Worm (Caenorhabditis elegans): Measurements from ENCODE around the gene svh-2.

The svh-2 gene

DNA sequence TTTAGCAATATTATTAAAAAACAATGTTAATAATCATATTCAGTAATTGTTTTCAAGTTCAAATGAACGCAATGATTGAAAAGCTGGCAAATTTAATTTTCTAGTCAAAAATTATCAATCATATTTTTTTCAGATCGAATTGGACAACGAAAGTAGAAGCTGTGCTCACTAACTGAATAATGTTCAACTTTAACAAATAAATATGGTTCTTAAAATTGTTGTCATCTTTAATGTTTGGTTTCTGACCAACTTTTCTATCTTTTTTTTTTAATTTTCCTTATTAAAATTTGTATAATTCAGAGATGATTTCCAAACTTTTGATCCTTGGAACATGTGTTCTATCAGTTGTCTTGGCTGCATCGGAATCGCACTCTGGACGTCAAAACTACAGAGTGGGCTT is 41.1 kb upstream of the svh-2 start, which contains the start of gene ttr-35:
ttr-35 (plus strand) TSS at position 301 of the 400 bp plus-strand sequence.
- TF ChIP-seq F13H6.1 (tag; optimal IDR thresholded peaks at IDR 0.05) (no peak), ceh-48 (tag; optimal IDR thresholded peaks at IDR 0.05) (no peak), C08G9.2 (tag; optimal IDR thresholded peaks at IDR 0.05) (no peak), tbx-2 (tag; optimal IDR thresholded peaks at IDR 0.05) (no peak), unc-42 (tag; optimal IDR thresholded peaks at IDR 0.05) (no peak), hlh-13 (GFP tag; optimal IDR thresholded peaks at IDR 0.05) (no peak), K02D7.2 (tag; optimal IDR thresholded peaks at IDR 0.05) (no peak), fkh-6 (tag; optimal IDR thresholded peaks at IDR 0.05) (no peak), ceh-9 (tag; optimal IDR thresholded peaks at IDR 0.05) (no peak), ceh-6 (GFP tag; optimal IDR thresholded peaks at IDR 0.05) (no peak), unc-55 (GFP tag; optimal IDR thresholded peaks at IDR 0.05) (no peak), Y22D7AL.16 (tag; optimal IDR thresholded peaks at IDR 0.05) (no peak), che-1 (tag; optimal IDR thresholded peaks at IDR 0.05) (no peak), nfya-1 (tag; optimal IDR thresholded peaks at IDR 0.05) (no peak), ttx-3 (tag; optimal IDR thresholded peaks at IDR 0.05) (no peak)

DNA sequence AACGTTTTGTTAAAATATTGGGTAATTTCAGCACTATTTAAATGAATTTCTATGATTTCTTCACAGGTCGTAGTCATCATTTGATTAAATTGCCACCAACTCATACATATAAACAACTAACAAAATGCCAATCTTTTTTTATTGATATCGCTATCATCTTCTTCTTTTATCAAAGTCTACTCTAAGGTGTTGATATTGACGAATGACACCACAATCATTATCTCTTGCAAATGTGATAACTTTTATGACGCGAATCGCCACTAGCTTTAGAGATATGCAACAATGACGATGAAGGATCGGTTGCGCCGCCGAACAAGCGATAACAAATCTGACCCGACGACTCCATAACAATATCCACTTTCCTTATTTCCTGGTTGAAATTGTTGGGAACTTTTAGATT is 38.6 kb upstream of the svh-2 start:
- peak; percentile 92 for TF ChIP-seq elt-2 (tag; optimal IDR thresholded peaks at IDR 0.05)
- no peak for TF ChIP-seq ceh-31 (tag; optimal IDR thresholded peaks at IDR 0.05)

DNA sequence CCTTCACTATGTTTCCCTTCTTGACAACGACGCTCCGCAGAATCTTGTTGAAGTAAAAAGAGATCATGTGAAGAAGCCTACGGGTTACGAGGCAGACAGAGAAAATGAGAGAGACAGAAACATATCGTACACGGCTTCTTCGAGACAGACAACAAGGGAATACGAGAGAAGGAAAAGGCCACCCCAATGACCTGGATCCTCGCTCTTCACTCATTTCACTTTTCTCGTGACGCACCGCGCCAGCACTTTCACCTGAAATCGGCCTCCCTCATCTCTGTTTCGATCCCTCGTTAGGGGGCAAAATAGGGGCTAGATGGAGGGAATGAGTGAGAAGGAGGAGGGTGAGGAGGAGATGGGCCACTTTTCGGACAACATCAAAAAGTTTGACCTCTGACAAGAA is 37.8 kb upstream of the svh-2 start:
- TF ChIP-seq K09A11.1 (tag; optimal IDR thresholded peaks at IDR 0.05; ENCODE audit: insufficient read depth), result no peak
- peak; percentile 1 for TF ChIP-seq hlh-30 (tag; optimal IDR thresholded peaks at IDR 0.05; ENCODE audit: insufficient read depth)

DNA sequence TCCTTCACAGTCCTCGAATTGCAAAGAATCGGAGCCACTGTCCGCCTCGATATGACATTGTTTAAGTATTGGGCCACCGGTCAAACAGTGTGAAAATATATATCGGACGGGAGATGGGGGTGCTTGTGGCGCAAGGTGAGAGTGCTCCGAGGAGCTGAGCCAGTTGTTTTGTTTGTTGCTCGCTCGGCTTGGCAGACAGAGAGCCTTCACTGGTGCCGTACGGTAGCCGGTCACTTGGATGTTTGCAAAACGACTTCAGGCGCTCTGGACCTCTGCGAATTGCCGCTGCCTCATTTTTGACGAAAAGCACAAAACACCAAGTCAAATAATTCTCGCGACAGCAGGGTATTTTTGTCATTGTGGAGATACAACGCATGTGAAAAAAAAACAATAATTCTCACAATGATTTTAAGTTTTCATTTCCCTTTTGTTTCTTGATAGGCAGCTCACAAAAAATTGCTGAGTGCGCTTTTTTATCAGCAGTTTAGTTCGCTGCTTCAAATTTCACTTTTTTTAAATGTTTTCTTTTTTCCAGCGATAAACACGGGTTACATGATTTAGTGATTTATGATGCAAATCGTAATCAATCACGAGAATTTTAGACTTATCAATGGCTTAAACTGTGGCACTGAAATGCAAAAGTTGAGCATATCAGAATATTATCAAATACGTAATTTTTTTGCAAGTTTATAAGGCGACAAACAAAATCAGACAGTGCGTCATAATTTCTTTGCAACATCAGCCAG is 35.9 kb upstream of the svh-2 start:
- TF ChIP-seq pag-3 (tag; optimal IDR thresholded peaks at IDR 0.05; ENCODE audit: borderline replicate concordance) (no peak), fkh-6 (tag; optimal IDR thresholded peaks at IDR 0.05) (no peak), pat-9 (tag; optimal IDR thresholded peaks at IDR 0.05) (no peak), ttx-3 (tag; optimal IDR thresholded peaks at IDR 0.05) (no peak), unc-42 (tag; optimal IDR thresholded peaks at IDR 0.05) (no peak)

DNA sequence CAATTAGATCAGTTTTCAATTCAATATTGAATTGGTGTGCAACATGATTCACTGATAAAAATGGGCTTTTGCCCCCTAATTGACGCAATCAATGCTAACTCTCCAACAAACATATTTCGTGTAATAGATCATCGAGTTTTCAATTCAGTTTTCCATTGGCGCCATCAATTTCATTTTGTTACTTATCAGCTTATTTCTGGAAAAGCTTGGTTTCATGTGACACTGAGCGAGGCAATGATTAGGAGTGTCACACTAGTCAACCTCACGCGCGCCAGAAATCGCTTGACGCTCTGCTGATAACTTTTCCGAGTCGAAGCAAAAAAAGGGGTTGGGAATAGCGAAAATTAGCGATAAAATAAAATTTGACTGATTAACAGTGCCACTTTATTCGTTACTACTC is 34.5 kb upstream of the svh-2 start, which contains the start of gene ets-4:
ets-4 (plus strand) TSS at position 347 of the 400 bp plus-strand sequence.
- peak; percentile 23 for TF ChIP-seq elt-2 (tag; optimal IDR thresholded peaks at IDR 0.05)
- TF ChIP-seq pha-2 (tag; optimal IDR thresholded peaks at IDR 0.05), result no peak
- no peak for TF ChIP-seq F13H6.1 (tag; optimal IDR thresholded peaks at IDR 0.05)
- peak; percentile 18 for TF ChIP-seq pqm-1 (tag; optimal IDR thresholded peaks at IDR 0.05)

DNA sequence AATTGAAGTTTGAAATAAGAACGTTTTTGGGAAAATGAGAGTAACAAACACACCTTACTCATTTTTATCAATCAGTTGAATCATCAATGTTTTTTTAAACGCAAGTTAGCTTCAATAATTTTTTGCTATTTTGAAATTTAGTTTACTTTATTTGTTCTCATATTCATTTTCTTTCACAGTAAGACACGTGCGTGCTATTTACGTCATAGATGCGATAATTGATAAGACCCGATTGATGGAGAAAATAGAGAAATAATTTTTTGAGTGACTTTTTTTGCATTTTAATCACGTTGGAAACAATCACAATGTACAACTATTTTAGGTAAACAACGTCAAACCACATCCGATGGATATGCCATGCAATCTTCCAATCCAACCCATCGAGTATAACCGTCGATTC is 33.6 kb upstream of the svh-2 start:
- no peak for TF ChIP-seq dmd-4 (tag; optimal IDR thresholded peaks at IDR 0.05; ENCODE audit: borderline replicate concordance)
- no peak for TF ChIP-seq ceh-48 (tag; optimal IDR thresholded peaks at IDR 0.05)
- no peak for TF ChIP-seq unc-3 (GFP tag; conservative IDR thresholded peaks at IDR 0.05)
- TF ChIP-seq unc-3 (tag; optimal IDR thresholded peaks at IDR 0.05), result no peak
- no peak for TF ChIP-seq nhr-11 (tag; optimal IDR thresholded peaks at IDR 0.05)
- TF ChIP-seq hlh-8 (tag; optimal IDR thresholded peaks at IDR 0.05), result no peak

DNA sequence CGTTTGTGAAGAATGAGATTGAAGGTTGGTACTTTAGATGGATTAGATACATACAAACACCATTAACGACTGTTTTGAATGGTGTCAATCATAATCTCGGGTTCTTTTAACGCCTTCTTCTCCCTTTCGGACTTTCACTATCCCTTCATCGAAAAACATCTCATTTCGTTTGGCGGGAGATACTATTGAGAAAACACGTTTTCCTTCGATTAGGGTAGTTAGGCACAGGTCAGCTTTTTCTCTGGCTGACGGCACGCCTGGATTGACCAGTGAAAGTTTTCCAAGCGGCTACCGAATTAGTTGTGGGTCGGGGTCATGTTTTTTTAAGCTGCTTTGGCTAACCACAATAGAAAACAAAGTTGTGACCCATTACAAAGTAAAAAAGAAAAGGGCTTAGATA is 33.1 kb upstream of the svh-2 start:
- TF ChIP-seq pax-1 (tag; optimal IDR thresholded peaks at IDR 0.05), result no peak
- no peak for TF ChIP-seq K02D7.2 (tag; optimal IDR thresholded peaks at IDR 0.05)
- TF ChIP-seq elt-2 (tag; optimal IDR thresholded peaks at IDR 0.05), result no peak
- TF ChIP-seq ref-2 (tag; optimal IDR thresholded peaks at IDR 0.05), result no peak
- TF ChIP-seq ceh-34 (tag; optimal IDR thresholded peaks at IDR 0.05), result no peak
- TF ChIP-seq ahr-1 (tag; optimal IDR thresholded peaks at IDR 0.05), result no peak
- no peak for TF ChIP-seq nfya-1 (tag; optimal IDR thresholded peaks at IDR 0.05)
- no peak for TF ChIP-seq lin-11 (tag; optimal IDR thresholded peaks at IDR 0.05)
- no peak for TF ChIP-seq C08G9.2 (tag; optimal IDR thresholded peaks at IDR 0.05)
- TF ChIP-seq unc-42 (tag; optimal IDR thresholded peaks at IDR 0.05), result no peak
- TF ChIP-seq rnt-1 (tag; optimal IDR thresholded peaks at IDR 0.05), result no peak
- TF ChIP-seq pag-3 (tag; optimal IDR thresholded peaks at IDR 0.05; ENCODE audit: borderline replicate concordance), result no peak
- no peak for TF ChIP-seq ceh-24 (tag; optimal IDR thresholded peaks at IDR 0.05)
- TF ChIP-seq eyg-1 (tag; optimal IDR thresholded peaks at IDR 0.05), result no peak
- no peak for TF ChIP-seq unc-55 (GFP tag; optimal IDR thresholded peaks at IDR 0.05)
- no peak for TF ChIP-seq ceh-48 (tag; optimal IDR thresholded peaks at IDR 0.05)
- TF ChIP-seq syd-9 (tag; optimal IDR thresholded peaks at IDR 0.05), result no peak
- no peak for TF ChIP-seq tbx-7 (tag; optimal IDR thresholded peaks at IDR 0.05)
- TF ChIP-seq gmeb-2 (tag; optimal IDR thresholded peaks at IDR 0.05), result no peak
- no peak for TF ChIP-seq hlh-8 (tag; optimal IDR thresholded peaks at IDR 0.05)
